Fruit fly (Drosophila melanogaster) whole organism, embryonic: Measurements from ENCODE around the gene Sur-8.

Source experiments
- Atf-2 ChIP-seq: fragments of 200-800 bp; sonication (Bioruptor generic); optimal IDR thresholded peaks from 2 replicates; lab custom pipeline; 2016; ENCODE audit warnings: missing biosample characterization, missing genetic modification characterization
- Bgb ChIP-seq: fragments of 200-800 bp; sonication (Bioruptor generic); IDR thresholded peaks from 2 replicates; pipeline ENCODE4 v1.3.6; 2022; ENCODE audit warnings: missing biosample characterization, missing genetic modification characterization; ENCODE audit not compliant: partially characterized antibody
- CG10543 ChIP-seq: fragments of 200-800 bp; sonication (Bioruptor generic); optimal IDR thresholded peaks from 3 replicates; lab custom pipeline; 2017; ENCODE audit warnings: missing biosample characterization, mild to moderate bottlenecking, missing genetic modification characterization, moderate library complexity
- CG11093 ChIP-seq: fragments of 200-800 bp; sonication (Bioruptor generic); IDR thresholded peaks from 3 replicates; pipeline ENCODE4 v1.3.6; 2022; ENCODE audit warnings: missing biosample characterization, missing genetic modification characterization
- CG11456 ChIP-seq: fragments of 200-800 bp; sonication (Bioruptor generic); IDR thresholded peaks from 3 replicates; pipeline ENCODE4 v1.3.6; 2022; ENCODE audit warnings: missing biosample characterization, missing genetic modification characterization
- CG12236 ChIP-seq: fragments of 200-800 bp; sonication (Bioruptor generic); optimal IDR thresholded peaks from 2 replicates; lab custom pipeline; 2016; ENCODE audit warnings: missing biosample characterization, missing genetic modification characterization
- CG14667 ChIP-seq: fragments of 200-800 bp; sonication (Bioruptor generic); IDR thresholded peaks from 2 replicates; pipeline ENCODE4 v1.3.6; 2022; ENCODE audit warnings: missing biosample characterization, missing genetic modification characterization
- CG17829 ChIP-seq: fragments of 200-800 bp; optimal IDR thresholded peaks from 2 replicates; lab custom pipeline; 2019; ENCODE audit warnings: missing biosample characterization, mild to moderate bottlenecking, missing genetic modification characterization, moderate library complexity
- CG2678 ChIP-seq: fragments of 200-800 bp; sonication (Bioruptor generic); optimal IDR thresholded peaks from 3 replicates; lab custom pipeline; 2019; ENCODE audit warnings: missing biosample characterization, mild to moderate bottlenecking, missing genetic modification characterization, moderate library complexity
- CG31388 ChIP-seq: fragments of 200-800 bp; sonication (Bioruptor generic); optimal IDR thresholded peaks from 2 replicates; lab custom pipeline; 2016; ENCODE audit warnings: missing biosample characterization, missing genetic modification characterization
- CG6683 ChIP-seq: fragments of 200-800 bp; sonication (Bioruptor generic); optimal IDR thresholded peaks from 2 replicates; lab custom pipeline; 2017; ENCODE audit warnings: missing biosample characterization, mild to moderate bottlenecking, missing genetic modification characterization, missing genetic modification reagents
- CG7987 ChIP-seq: fragments of 200-800 bp; sonication (Bioruptor generic); optimal IDR thresholded peaks from 2 replicates; lab custom pipeline; 2018; ENCODE audit warnings: missing biosample characterization, mild to moderate bottlenecking, missing genetic modification characterization, moderate library complexity
- Chrac-16 ChIP-seq: fragments of 200-800 bp; sonication (Bioruptor generic); optimal IDR thresholded peaks from 3 replicates; lab custom pipeline; 2016; ENCODE audit warnings: missing biosample characterization, missing genetic modification characterization
- Dfd ChIP-seq, 2 experiments: fragments of >200 bp; optimal IDR thresholded peaks; 2 replicates each; lab custom pipeline; 2017; ENCODE audit warnings: missing biosample characterization in 2 of 2, missing genetic modification characterization in 2 of 2
- Dp ChIP-seq: fragments of 200-800 bp; sonication (Bioruptor generic); optimal IDR thresholded peaks from 2 replicates; lab custom pipeline; 2018; ENCODE audit warnings: missing biosample characterization, mild to moderate bottlenecking, missing genetic modification characterization, moderate library complexity
- E2f2 ChIP-seq: fragments of 200-800 bp; sonication (Bioruptor generic); IDR thresholded peaks from 2 replicates; pipeline ENCODE4 v1.3.6; 2022; ENCODE audit warnings: missing biosample characterization, missing genetic modification characterization
- Hmr ChIP-seq: fragments of 200-800 bp; sonication (Bioruptor generic); optimal IDR thresholded peaks from 3 replicates; lab custom pipeline; 2017; ENCODE audit warnings: mild to moderate bottlenecking, missing biosample characterization, missing genetic modification reagents, missing genetic modification characterization
- Hmx ChIP-seq: fragments of 200-800 bp; sonication (Bioruptor generic); optimal IDR thresholded peaks from 2 replicates; lab custom pipeline; 2016; ENCODE audit warnings: missing biosample characterization, missing genetic modification characterization
- Hr51 ChIP-seq, 2 experiments: fragments of 200-800 bp; sonication (Bioruptor generic); optimal IDR thresholded peaks; 2 replicates in 1 of 2; 3 replicates in 1 of 2; lab custom pipeline; 2016 to 2018; ENCODE audit warnings: missing biosample characterization in 2 of 2, missing genetic modification characterization in 2 of 2, mild to moderate bottlenecking in 1 of 2, moderate library complexity in 1 of 2
- MBD-R2 ChIP-seq: fragments of 200-800 bp; sonication (Bioruptor generic); IDR thresholded peaks from 2 replicates; pipeline ENCODE4 v1.3.6; 2022; ENCODE audit warnings: missing biosample characterization, missing genetic modification characterization
- Med ChIP-seq: fragments of 200-800 bp; sonication (Bioruptor generic); peaks from one replicate; lab custom pipeline; 2016; ENCODE audit warnings: missing biosample characterization, missing genetic modification characterization, mild to moderate bottlenecking, inconsistent platforms, moderate library complexity
- NC2α ChIP-seq: fragments of 200-800 bp; sonication (Bioruptor generic); optimal IDR thresholded peaks from 2 replicates; lab custom pipeline; 2016; ENCODE audit warnings: missing biosample characterization, missing genetic modification characterization
- PHDP ChIP-seq: fragments of 200-800 bp; sonication (Bioruptor generic); optimal IDR thresholded peaks from 3 replicates; lab custom pipeline; 2018; ENCODE audit warnings: missing biosample characterization, mild to moderate bottlenecking, missing genetic modification characterization, moderate library complexity
- Pdp1 ChIP-seq, 2 experiments: fragments of 200-800 bp; sonication (Bioruptor generic); optimal IDR thresholded peaks; 3 replicates each; lab custom pipeline; 2016; ENCODE audit warnings: missing biosample characterization in 2 of 2, missing genetic modification characterization in 2 of 2, mild to moderate bottlenecking in 1 of 2, moderate library complexity in 1 of 2
- Ravus ChIP-seq: fragments of 200-800 bp; sonication (Bioruptor generic); IDR thresholded peaks from 2 replicates; pipeline ENCODE4 v1.3.6; 2022; ENCODE audit warnings: missing biosample characterization, missing genetic modification characterization
- ac ChIP-seq: fragments of 200-800 bp; sonication (Bioruptor generic); optimal IDR thresholded peaks from 3 replicates; lab custom pipeline; 2017; ENCODE audit warnings: missing biosample characterization, mild to moderate bottlenecking, missing genetic modification characterization
- ara ChIP-seq: fragments of 200-800 bp; sonication (Bioruptor generic); IDR thresholded peaks from 2 replicates; pipeline ENCODE4 v1.3.6; 2022; ENCODE audit warnings: missing biosample characterization, missing genetic modification characterization
- ase ChIP-seq: fragments of 200-800 bp; sonication (Bioruptor generic); IDR thresholded peaks from 3 replicates; pipeline ENCODE4 v1.3.6; 2022; ENCODE audit warnings: missing biosample characterization, missing genetic modification characterization
- ci ChIP-seq: fragments of 200-800 bp; sonication (Bioruptor generic); IDR thresholded peaks from 3 replicates; pipeline ENCODE4 v1.3.6; 2022; ENCODE audit warnings: missing biosample characterization, missing genetic modification characterization
- dmrt11E ChIP-seq: fragments of 200-800 bp; sonication (Bioruptor generic); optimal IDR thresholded peaks from 3 replicates; lab custom pipeline; 2018; ENCODE audit warnings: missing biosample characterization, mild to moderate bottlenecking, missing genetic modification characterization, moderate library complexity
- dysf ChIP-seq: fragments of 200-800 bp; sonication (Bioruptor generic); IDR thresholded peaks from 3 replicates; pipeline ENCODE4 v1.3.6; 2022; ENCODE audit warnings: missing biosample characterization, missing genetic modification characterization
- esg ChIP-seq: fragments of 200-800 bp; sonication (Bioruptor generic); conservative IDR thresholded peaks from 2 replicates; pipeline ENCODE4 v1.3.6; 2022; ENCODE audit warnings: missing biosample characterization, missing genetic modification characterization
- fd96Cb ChIP-seq: fragments of 200-800 bp; sonication (Bioruptor generic); optimal IDR thresholded peaks from 2 replicates; lab custom pipeline; 2018; ENCODE audit warnings: missing biosample characterization, mild to moderate bottlenecking, missing genetic modification characterization, moderate library complexity
- gce ChIP-seq: fragments of 200-800 bp; sonication (Bioruptor generic); IDR thresholded peaks from 3 replicates; pipeline ENCODE4 v1.3.6; 2022; ENCODE audit warnings: missing biosample characterization, missing genetic modification characterization
- gcm2 ChIP-seq: fragments of 200-800 bp; sonication (Bioruptor generic); optimal IDR thresholded peaks from 2 replicates; lab custom pipeline; 2016; ENCODE audit warnings: missing biosample characterization, missing genetic modification characterization
- gsb-n ChIP-seq: fragments of 200-800 bp; sonication (Bioruptor generic); optimal IDR thresholded peaks from 3 replicates; lab custom pipeline; 2018; ENCODE audit warnings: missing biosample characterization, mild to moderate bottlenecking, missing genetic modification characterization
- hb ChIP-seq: fragments of 200-800 bp; sonication (Bioruptor generic); IDR thresholded peaks from 3 replicates; pipeline ENCODE4 v1.3.6; 2022; ENCODE audit warnings: missing biosample characterization, missing genetic modification characterization; ENCODE audit not compliant: partially characterized antibody
- jigr1 ChIP-seq: fragments of 200-800 bp; sonication (Bioruptor generic); IDR thresholded peaks from 3 replicates; pipeline ENCODE4 v1.3.6; 2022; ENCODE audit warnings: missing biosample characterization, missing genetic modification characterization
- kah ChIP-seq: fragments of 200-800 bp; sonication (Bioruptor generic); optimal IDR thresholded peaks from 2 replicates; lab custom pipeline; 2018; ENCODE audit warnings: missing biosample characterization, mild to moderate bottlenecking, missing genetic modification characterization
- lmd ChIP-seq: fragments of 200-800 bp; sonication (Bioruptor generic); IDR thresholded peaks from 2 replicates; pipeline ENCODE4 v1.3.6; 2022; ENCODE audit warnings: missing biosample characterization, missing genetic modification characterization
- pan ChIP-seq, 4 experiments: fragments of >200 bp in 3 of 4; fragments of 200-800 bp in 1 of 4; sonication (Bioruptor generic) in 1 of 4; optimal IDR thresholded peaks in 3 of 4; IDR thresholded peaks in 1 of 4; 2 replicates each; pipeline versions ENCODE4 v1.3.6 to Lab custom; 2017 to 2022; ENCODE audit warnings: missing biosample characterization in 2 of 4, missing genetic modification characterization in 2 of 4, mixed read lengths in 1 of 4
- pb ChIP-seq: fragments of 200-800 bp; sonication (Bioruptor generic); optimal IDR thresholded peaks from 3 replicates; lab custom pipeline; 2016; ENCODE audit warnings: missing biosample characterization, missing genetic modification characterization
- pfk ChIP-seq: fragments of 200-800 bp; sonication (Bioruptor generic); optimal IDR thresholded peaks from 2 replicates; lab custom pipeline; 2018; ENCODE audit warnings: missing biosample characterization, mild to moderate bottlenecking, missing genetic modification characterization, moderate library complexity
- rib ChIP-seq: fragments of 200-800 bp; sonication (Bioruptor generic); IDR thresholded peaks from 2 replicates; pipeline ENCODE4 v1.3.6; 2022; ENCODE audit warnings: missing biosample characterization, missing genetic modification characterization
- sd ChIP-seq: fragments of 200-800 bp; sonication (Bioruptor generic); optimal IDR thresholded peaks from 3 replicates; lab custom pipeline; 2018; ENCODE audit warnings: missing biosample characterization, mild to moderate bottlenecking, missing genetic modification characterization, moderate library complexity
- tll ChIP-seq, 2 experiments: fragments of 200-800 bp in 1 of 2; fragments of >200 bp in 1 of 2; sonication (Bioruptor generic) in 1 of 2; optimal IDR thresholded peaks; 2 replicates each; lab custom pipeline; 2017 to 2019; ENCODE audit warnings: missing biosample characterization in 2 of 2, missing genetic modification characterization in 2 of 2, mild to moderate bottlenecking in 1 of 2, moderate library complexity in 1 of 2
- vnd ChIP-seq: fragments of 200-800 bp; sonication (Bioruptor generic); IDR thresholded peaks from 3 replicates; pipeline ENCODE4 v1.3.6; 2022; ENCODE audit warnings: missing biosample characterization, missing genetic modification characterization; ENCODE audit not compliant: partially characterized antibody
- vvl ChIP-seq: fragments of 200-800 bp; sonication (Bioruptor generic); IDR thresholded peaks from 2 replicates; pipeline ENCODE4 v1.3.6; 2022; ENCODE audit warnings: missing biosample characterization, missing genetic modification characterization

The Sur-8 gene

DNA sequence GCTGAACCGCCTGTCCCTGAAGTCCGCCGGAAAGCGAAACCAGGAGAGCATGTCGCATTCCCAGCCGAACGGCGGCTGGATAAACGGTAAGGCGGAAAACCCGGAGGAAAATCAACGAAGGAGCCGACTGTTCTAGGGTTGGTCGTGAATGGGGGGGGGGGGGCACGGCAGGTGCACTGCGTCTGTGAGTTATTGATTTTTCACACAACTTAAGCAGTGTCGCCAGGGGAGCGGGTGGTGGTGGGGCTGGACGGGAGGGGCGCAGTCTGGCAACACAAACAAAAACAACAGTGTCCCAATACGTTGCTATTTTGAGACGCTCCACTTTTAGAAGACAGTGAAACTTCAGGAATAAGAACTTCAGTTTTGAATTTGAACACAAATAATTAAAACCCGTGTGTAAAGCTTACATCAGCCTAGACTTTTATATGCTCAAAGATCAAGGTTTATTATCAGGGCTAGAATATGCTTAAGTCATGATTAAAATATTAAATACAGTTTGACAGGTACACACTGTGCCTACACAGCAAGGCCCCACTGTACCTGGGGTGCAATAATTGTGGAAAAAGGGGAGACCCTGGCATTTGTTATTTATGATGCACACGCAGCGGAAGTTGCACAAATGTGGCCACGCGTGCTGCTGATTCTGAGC is 16.0 kb downstream of the Sur-8 start (continued):
- TF ChIP-seq CG14667 (GFP tag; lab: Robert Waterston, UW) (peak; percentile 72), pfk (GFP tag; lab: Kevin White, UChicago) (no peak), vnd (GFP tag; lab: Robert Waterston, UW) (no peak), ara (GFP tag; lab: Robert Waterston, UW) (peak; percentile 85), hb (no peak), Dp (no peak), Pdp1 (GFP tag; optimal IDR thresholded peaks at IDR 0.05; lab: Kevin White, UChicago) (peak; percentile 38 to 58), dmrt11E (peak; percentile 67), dysf (peak; percentile 65), Hmx (GFP tag; lab: Kevin White, UChicago) (no peak), CG11093 (GFP tag; lab: Robert Waterston, UW) (peak; percentile 72; the same call in 2 of the 3 replicates), Hr51 (GFP tag; optimal IDR thresholded peaks at IDR 0.05; lab: Kevin White, UChicago) (peak in 1 of 2 experiments; percentile 72), sd (tag; lab: Kevin White, UChicago) (no peak), Med (GFP tag; lab: Kevin White, UChicago) (peak; percentile 90), Dfd (GFP tag; optimal IDR thresholded peaks at IDR 0.05; lab: Kevin White, UChicago) (no peak), CG7987 (GFP tag; lab: Kevin White, UChicago) (no peak), Chrac-16 (GFP tag; lab: Kevin White, UChicago) (peak; percentile 47), ase (GFP tag; lab: Robert Waterston, UW) (0 out of 3 replicates have a peak, but pooled peaks have one; percentile 45), CG31388 (GFP tag; lab: Kevin White, UChicago) (no peak), gsb-n (tag; lab: Kevin White, UChicago) (peak; percentile 57), Hmr (GFP tag; lab: Kevin White, UChicago) (peak; percentile 30), esg (peak; percentile 80), PHDP (tag; lab: Kevin White, UChicago) (peak; percentile 71), jigr1 (no peak), ci (GFP tag; lab: Robert Waterston, UW) (peak; percentile 92), lmd (GFP tag; lab: Robert Waterston, UW) (peak; percentile 69), fd96Cb (tag; lab: Kevin White, UChicago) (peak; percentile 83), E2f2 (peak; percentile 39), vvl (GFP tag; lab: Robert Waterston, UW) (peak; percentile 87), pan (optimal IDR thresholded peaks at IDR 0.05; lab: Kevin White, UChicago) (no peak), pan (GFP tag; optimal IDR thresholded peaks at IDR 0.05 in 1 of 2, IDR thresholded peaks at IDR 0.05 in 1 of 2) (peak in 1 of 2 experiments; percentile 76), tll (GFP tag; optimal IDR thresholded peaks at IDR 0.05; lab: Kevin White, UChicago) (no peak), kah (peak; percentile 49), gcm2 (no peak), MBD-R2 (GFP tag; lab: Robert Waterston, UW) (no peak; the same call in 1 of the 2 replicates), CG12236 (GFP tag; lab: Kevin White, UChicago) (peak; percentile 31), gce (GFP tag; lab: Robert Waterston, UW) (0 out of 3 replicates have a peak, but pooled peaks have one; percentile 70), pb (no peak), NC2α (GFP tag; lab: Kevin White, UChicago) (peak; percentile 21), CG2678 (tag; lab: Kevin White, UChicago) (peak; percentile 82), Bgb (GFP tag; lab: Robert Waterston, UW) (no peak), rib (GFP tag; lab: Robert Waterston, UW) (no peak), CG6683 (GFP tag; lab: Kevin White, UChicago) (no peak), CG11456 (GFP tag; lab: Robert Waterston, UW) (0 out of 3 replicates have a peak, but pooled peaks have one; percentile 24), Atf-2 (GFP tag; lab: Kevin White, UChicago) (no peak), CG10543 (GFP tag; lab: Kevin White, UChicago) (no peak), ac (GFP tag; lab: Kevin White, UChicago) (peak; percentile 22), CG17829 (tag; lab: Kevin White, UChicago) (peak; percentile 69), Ravus (GFP tag; lab: Robert Waterston, UW) (no peak)
